Worm (Caenorhabditis elegans): ENCODE data around the gene his-5.

Gene his-5

ce11 chrV:8580961-8581360, 45.9 kb downstream of the his-5 start, which contains the start of gene C10B5.1:
Gene C10B5.1 (plus strand): TSS chrV:8581261.
- TF ChIP-seq tab-1 (GFP tag; IDR thresholded peaks at IDR 0.05), result no peak
- no peak for TF ChIP-seq klf-2 (GFP tag; conservative IDR thresholded peaks at IDR 0.05)
- TF ChIP-seq flt-1 (GFP tag; IDR thresholded peaks at IDR 0.05), result no peak
- TF ChIP-seq ref-1 (GFP tag; conservative IDR thresholded peaks at IDR 0.05), result no peak
- no peak for TF ChIP-seq cog-1 (tag; optimal IDR thresholded peaks at IDR 0.05)
- TF ChIP-seq ztf-23 (GFP tag; IDR thresholded peaks at IDR 0.05), result no peak
- no peak for TF ChIP-seq ztf-29 (GFP tag; IDR thresholded peaks at IDR 0.05)
- TF ChIP-seq T22C8.4 (GFP tag; IDR thresholded peaks at IDR 0.05), result no peak
- no peak for TF ChIP-seq med-1 (GFP tag; optimal IDR thresholded peaks at IDR 0.05; ENCODE audit: insufficient read depth)

Measured in whole organism, midembryonic.